Fruit fly (Drosophila melanogaster): ENCODE data around the gene Eip75B.

DNA sequence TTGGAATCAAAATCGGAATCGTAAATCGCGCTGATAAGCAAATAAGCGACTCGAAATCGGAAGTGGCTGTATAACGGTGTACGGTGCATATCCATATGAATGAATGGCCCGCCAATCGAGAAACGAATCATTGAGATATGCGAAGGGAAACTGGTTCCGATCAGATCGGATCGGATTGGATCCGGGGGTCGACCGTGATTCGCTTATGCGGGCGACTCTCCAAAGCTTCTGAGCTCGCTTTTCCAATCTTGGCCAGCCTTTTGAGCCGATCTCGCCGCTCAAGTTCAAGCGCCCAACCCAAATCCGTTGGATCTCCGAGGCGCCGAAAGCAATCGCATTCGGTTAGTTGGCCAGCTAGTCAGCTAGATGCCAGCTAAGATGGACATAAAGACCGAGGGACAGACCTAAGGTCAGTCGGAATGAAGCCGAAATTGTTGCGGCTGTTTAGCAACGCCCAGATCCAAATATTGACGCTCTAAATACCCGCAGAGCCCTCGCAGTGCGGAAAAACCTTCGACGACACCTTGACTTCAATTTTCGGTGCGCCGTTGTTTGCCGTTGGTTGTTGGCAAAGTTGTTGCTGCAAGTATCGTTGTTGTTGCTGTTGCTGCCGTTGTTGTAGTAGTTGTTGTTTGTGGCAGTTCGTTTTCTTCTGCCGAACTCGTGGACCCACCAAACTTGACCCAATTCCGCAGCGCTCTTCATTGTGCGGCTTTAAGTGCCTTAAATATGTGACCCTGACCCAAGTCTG lies 140.3 kb downstream of the Eip75B start:
- no peak for TF ChIP-seq insv (optimal IDR thresholded peaks at IDR 0.05)
- TF ChIP-seq ttk (optimal IDR thresholded peaks at IDR 0.05): no peak
- no peak for TF ChIP-seq psq (optimal IDR thresholded peaks at IDR 0.05)
- TF ChIP-seq Myc (optimal IDR thresholded peaks at IDR 0.05): no peak
- no peak for TF ChIP-seq Sin3A (optimal IDR thresholded peaks at IDR 0.05)
